Fruit fly (Drosophila melanogaster) whole organism, embryonic: Measurements from ENCODE around the gene CG14676.

Source experiments
- CG10267 ChIP-seq: fragments of 200-800 bp; sonication (Bioruptor generic); optimal IDR thresholded peaks from 2 replicates; lab custom pipeline; 2018; ENCODE audit warnings: missing biosample characterization, mild to moderate bottlenecking, missing genetic modification characterization, moderate library complexity
- CG11085 ChIP-seq: fragments of 200-800 bp; sonication (Bioruptor generic); IDR thresholded peaks from 2 replicates; pipeline ENCODE4 v1.3.6; 2022; ENCODE audit warnings: missing biosample characterization, missing genetic modification characterization
- CG13296 ChIP-seq: fragments of 200-800 bp; sonication (Bioruptor generic); optimal IDR thresholded peaks from 3 replicates; lab custom pipeline; 2018; ENCODE audit warnings: missing biosample characterization, mild to moderate bottlenecking, missing genetic modification characterization
- CG13775 ChIP-seq: fragments of 200-800 bp; sonication (Bioruptor generic); optimal IDR thresholded peaks from 3 replicates; lab custom pipeline; 2017; ENCODE audit warnings: missing biosample characterization, mild to moderate bottlenecking, missing genetic modification characterization
- CG14860 ChIP-seq: fragments of 200-800 bp; sonication (Bioruptor generic); IDR thresholded peaks from 3 replicates; pipeline ENCODE4 v1.3.6; 2022; ENCODE audit warnings: missing biosample characterization, missing genetic modification characterization; ENCODE audit not compliant: partially characterized antibody
- CG15269 ChIP-seq: fragments of 200-800 bp; sonication (Bioruptor generic); optimal IDR thresholded peaks from 2 replicates; lab custom pipeline; 2018; ENCODE audit warnings: missing biosample characterization, mild to moderate bottlenecking, missing genetic modification characterization, moderate library complexity
- CG15601 ChIP-seq: fragments of 200-800 bp; sonication (Bioruptor generic); optimal IDR thresholded peaks from 3 replicates; lab custom pipeline; 2019; ENCODE audit warnings: missing biosample characterization, mild to moderate bottlenecking, missing genetic modification characterization, moderate library complexity
- CG15696 ChIP-seq: fragments of 200-800 bp; sonication (Bioruptor generic); optimal IDR thresholded peaks from 2 replicates; lab custom pipeline; 2019; ENCODE audit warnings: missing biosample characterization, mild to moderate bottlenecking, missing genetic modification characterization, moderate library complexity
- CG30020 ChIP-seq: fragments of 200-800 bp; optimal IDR thresholded peaks from 2 replicates; lab custom pipeline; 2019; ENCODE audit warnings: missing biosample characterization, mild to moderate bottlenecking, missing genetic modification characterization, moderate library complexity
- CG31224 ChIP-seq: fragments of 200-800 bp; sonication (Bioruptor generic); IDR thresholded peaks from 2 replicates; pipeline ENCODE4 v1.3.6; 2022; ENCODE audit warnings: missing biosample characterization, missing genetic modification characterization
- CG31365 ChIP-seq: fragments of 200-800 bp; sonication (Bioruptor generic); optimal IDR thresholded peaks from 2 replicates; lab custom pipeline; 2018; ENCODE audit warnings: missing biosample characterization, mild to moderate bottlenecking, missing genetic modification characterization
- CG31441 ChIP-seq: fragments of 200-800 bp; sonication (Bioruptor generic); IDR thresholded peaks from 2 replicates; pipeline ENCODE4 v1.3.6; 2022; ENCODE audit warnings: missing biosample characterization, missing genetic modification characterization
- CG3726 ChIP-seq: fragments of 200-800 bp; sonication (Bioruptor generic); IDR thresholded peaks from 3 replicates; pipeline ENCODE4, ENCODE4 v1.3.6; 2022; ENCODE audit warnings: missing biosample characterization, missing genetic modification characterization
- CG4730 ChIP-seq: fragments of 200-800 bp; sonication (Bioruptor generic); IDR thresholded peaks from 2 replicates; pipeline ENCODE4 v1.3.6; 2022; ENCODE audit warnings: missing biosample characterization, missing genetic modification characterization
- CG5245 ChIP-seq: fragments of 200-800 bp; sonication (Bioruptor generic); optimal IDR thresholded peaks from 3 replicates; lab custom pipeline; 2016; ENCODE audit warnings: missing biosample characterization, missing genetic modification characterization
- CG7556 ChIP-seq: fragments of 200-800 bp; sonication (Bioruptor generic); optimal IDR thresholded peaks from 2 replicates; lab custom pipeline; 2017; ENCODE audit warnings: missing biosample characterization, mild to moderate bottlenecking, missing genetic modification characterization
- CG7745 ChIP-seq: fragments of 200-800 bp; sonication (Bioruptor generic); optimal IDR thresholded peaks from 2 replicates; lab custom pipeline; 2018; ENCODE audit warnings: missing biosample characterization, mild to moderate bottlenecking, missing genetic modification characterization, moderate library complexity
- CG8089 ChIP-seq: fragments of 200-800 bp; sonication (Bioruptor generic); optimal IDR thresholded peaks from 3 replicates; lab custom pipeline; 2016; ENCODE audit warnings: missing biosample characterization, missing genetic modification characterization
- CHES-1-like ChIP-seq: fragments of 200-800 bp; sonication (Bioruptor generic); optimal IDR thresholded peaks from 2 replicates; lab custom pipeline; 2016; ENCODE audit warnings: missing biosample characterization, missing genetic modification characterization
- CTCF ChIP-seq: fragments of 200-800 bp; sonication (Bioruptor generic); optimal IDR thresholded peaks from 2 replicates; lab custom pipeline; 2017; ENCODE audit warnings: missing biosample characterization, mild to moderate bottlenecking, missing genetic modification characterization, moderate library complexity
- CrebB ChIP-seq: fragments of 200-800 bp; sonication (Bioruptor generic); optimal IDR thresholded peaks from 3 replicates; lab custom pipeline; 2018; ENCODE audit warnings: missing biosample characterization, mild to moderate bottlenecking, missing genetic modification characterization
- Dek ChIP-seq: fragments of 200-800 bp; sonication (Bioruptor generic); optimal IDR thresholded peaks from 3 replicates; lab custom pipeline; 2019; ENCODE audit warnings: missing biosample characterization, mild to moderate bottlenecking, missing genetic modification characterization, moderate library complexity
- Dp ChIP-seq: fragments of 200-800 bp; sonication (Bioruptor generic); optimal IDR thresholded peaks from 2 replicates; lab custom pipeline; 2018; ENCODE audit warnings: missing biosample characterization, mild to moderate bottlenecking, missing genetic modification characterization, moderate library complexity
- Gsc ChIP-seq: fragments of 200-800 bp; sonication (Bioruptor generic); IDR thresholded peaks from 2 replicates; pipeline ENCODE4 v1.3.6; 2022; ENCODE audit warnings: missing biosample characterization, missing genetic modification characterization
- H15 ChIP-seq: fragments of 200-800 bp; sonication (Bioruptor generic); IDR thresholded peaks from 3 replicates; pipeline ENCODE4 v1.3.6; 2022; ENCODE audit warnings: missing biosample characterization, missing genetic modification characterization
- HLH3B ChIP-seq: fragments of 200-800 bp; sonication (Bioruptor generic); IDR thresholded peaks from 2 replicates; pipeline ENCODE4 v1.3.6; 2022; ENCODE audit warnings: missing biosample characterization, missing genetic modification characterization
- HLH4C ChIP-seq: fragments of 200-800 bp; sonication (Bioruptor generic); IDR thresholded peaks from 3 replicates; pipeline ENCODE4 v1.3.6; 2022; ENCODE audit warnings: missing biosample characterization, missing genetic modification characterization; ENCODE audit not compliant: partially characterized antibody
- HLH54F ChIP-seq: fragments of 200-800 bp; sonication (Bioruptor generic); optimal IDR thresholded peaks from 3 replicates; lab custom pipeline; 2016; ENCODE audit warnings: missing biosample characterization, missing genetic modification characterization
- Jarid2 ChIP-seq: fragments of 200-800 bp; sonication (Bioruptor generic); optimal IDR thresholded peaks from 3 replicates; lab custom pipeline; 2017; ENCODE audit warnings: mild to moderate bottlenecking, missing biosample characterization, missing genetic modification reagents, missing genetic modification characterization
- Lhr ChIP-seq: fragments of 200-800 bp; sonication (Bioruptor generic); optimal IDR thresholded peaks from 3 replicates; lab custom pipeline; 2017; ENCODE audit warnings: mild to moderate bottlenecking, missing biosample characterization, missing genetic modification reagents, missing genetic modification characterization
- MESR4 ChIP-seq: fragments of 200-800 bp; sonication (Bioruptor generic); optimal IDR thresholded peaks from 2 replicates; lab custom pipeline; 2018; ENCODE audit warnings: missing biosample characterization, mild to moderate bottlenecking, missing genetic modification characterization, moderate library complexity
- Mes4 ChIP-seq: fragments of 200-800 bp; sonication (Bioruptor generic); optimal IDR thresholded peaks from 2 replicates; lab custom pipeline; 2016; ENCODE audit warnings: missing biosample characterization, missing genetic modification characterization
- Neu2 ChIP-seq: fragments of 200-800 bp; sonication (Bioruptor generic); optimal IDR thresholded peaks from 3 replicates; lab custom pipeline; 2016; ENCODE audit warnings: missing biosample characterization, missing genetic modification characterization, borderline replicate concordance
- NfI ChIP-seq: fragments of 200-800 bp; sonication (Bioruptor generic); optimal IDR thresholded peaks from 3 replicates; lab custom pipeline; 2018; ENCODE audit warnings: missing biosample characterization, mild to moderate bottlenecking, missing genetic modification characterization, moderate library complexity
- Oaz ChIP-seq: fragments of 200-800 bp; sonication (Bioruptor generic); IDR thresholded peaks from 2 replicates; pipeline ENCODE4 v1.3.6; 2022; ENCODE audit warnings: missing biosample characterization, missing genetic modification characterization
- Sry-δ ChIP-seq: fragments of 200-800 bp; sonication (Bioruptor generic); optimal IDR thresholded peaks from 2 replicates; lab custom pipeline; 2016; ENCODE audit warnings: missing biosample characterization, missing genetic modification characterization
- Stat92E ChIP-seq, 3 experiments: fragments of >200 bp in 2 of 3; fragments of 200-800 bp in 1 of 3; sonication (Bioruptor generic) in 1 of 3; optimal IDR thresholded peaks; 2 replicates each; lab custom pipeline; 2017 to 2019; ENCODE audit warnings: missing biosample characterization in 3 of 3, missing genetic modification characterization in 3 of 3, mild to moderate bottlenecking in 1 of 3, moderate library complexity in 1 of 3
- Usf ChIP-seq: fragments of 200-800 bp; sonication (Bioruptor generic); optimal IDR thresholded peaks from 2 replicates; lab custom pipeline; 2017; ENCODE audit warnings: missing genotype, missing biosample characterization, missing genetic modification characterization
- ab ChIP-seq: fragments of 200-800 bp; sonication (Bioruptor generic); optimal IDR thresholded peaks from 2 replicates; lab custom pipeline; 2016; ENCODE audit warnings: missing biosample characterization, missing genetic modification characterization
- al ChIP-seq: fragments of 200-800 bp; sonication (Bioruptor generic); IDR thresholded peaks from 2 replicates; pipeline ENCODE4 v1.3.6; 2022; ENCODE audit warnings: missing biosample characterization, missing genetic modification characterization
- crc ChIP-seq: fragments of 200-800 bp; sonication (Bioruptor generic); optimal IDR thresholded peaks from 2 replicates; lab custom pipeline; 2016; ENCODE audit warnings: missing biosample characterization, missing genetic modification characterization
- dysf ChIP-seq: fragments of 200-800 bp; sonication (Bioruptor generic); IDR thresholded peaks from 3 replicates; pipeline ENCODE4 v1.3.6; 2022; ENCODE audit warnings: missing biosample characterization, missing genetic modification characterization
- ftz-f1 ChIP-seq: fragments of 200-800 bp; sonication (Bioruptor generic); optimal IDR thresholded peaks from 2 replicates; lab custom pipeline; 2016; ENCODE audit warnings: missing biosample characterization, missing genetic modification characterization
- gcm2 ChIP-seq: fragments of 200-800 bp; sonication (Bioruptor generic); optimal IDR thresholded peaks from 2 replicates; lab custom pipeline; 2016; ENCODE audit warnings: missing biosample characterization, missing genetic modification characterization
- hbn ChIP-seq: fragments of 200-800 bp; sonication (Bioruptor generic); IDR thresholded peaks from 2 replicates; pipeline ENCODE4 v1.3.6; 2022; ENCODE audit warnings: missing biosample characterization, missing genetic modification characterization; ENCODE audit not compliant: partially characterized antibody
- lola ChIP-seq, 3 experiments: fragments of >200 bp in 2 of 3; fragments of 200-800 bp in 1 of 3; sonication (Bioruptor generic) in 1 of 3; optimal IDR thresholded peaks; 2 replicates each; lab custom pipeline; 2017 to 2019; ENCODE audit warnings: missing biosample characterization in 3 of 3, missing genetic modification characterization in 3 of 3, mild to moderate bottlenecking in 1 of 3, moderate library complexity in 1 of 3
- luna ChIP-seq: fragments of 200-800 bp; sonication (Bioruptor generic); optimal IDR thresholded peaks from 2 replicates; lab custom pipeline; 2016; ENCODE audit warnings: missing biosample characterization, missing genetic modification characterization
- pfk ChIP-seq: fragments of 200-800 bp; sonication (Bioruptor generic); optimal IDR thresholded peaks from 2 replicates; lab custom pipeline; 2018; ENCODE audit warnings: missing biosample characterization, mild to moderate bottlenecking, missing genetic modification characterization, moderate library complexity
- salm ChIP-seq: fragments of 200-800 bp; sonication (Bioruptor generic); optimal IDR thresholded peaks from 2 replicates; lab custom pipeline; 2018; ENCODE audit warnings: missing biosample characterization, mild to moderate bottlenecking, missing genetic modification characterization
- zf30C ChIP-seq: fragments of 200-800 bp; sonication (Bioruptor generic); optimal IDR thresholded peaks from 3 replicates; lab custom pipeline; 2018; ENCODE audit warnings: missing biosample characterization, mild to moderate bottlenecking, missing genetic modification characterization

CG14676 gene

dm6 chr3R:5824456-5824855 is 22.6 kb upstream of the CG14676 start, which contains the start of the genes Sec20 and dgrn (continued):
- no peak for TF ChIP-seq luna
- peak in 1 of 3 experiments; percentile 69 for TF ChIP-seq Stat92E (GFP tag; optimal IDR thresholded peaks at IDR 0.05; lab: Kevin White, UChicago)
- TF ChIP-seq pfk = no peak
- no peak for TF ChIP-seq salm (tag; lab: Kevin White, UChicago)
- no peak for TF ChIP-seq CG31365 (tag; lab: Kevin White, UChicago)
- peak; percentile 6 for TF ChIP-seq CrebB (tag; lab: Kevin White, UChicago)
- no peak for TF ChIP-seq CG3726 (GFP tag; lab: Robert Waterston, UW)
- TF ChIP-seq hbn (GFP tag; lab: Robert Waterston, UW) = peak; percentile 94
- no peak for TF ChIP-seq CG8089
- peak; percentile 23 for TF ChIP-seq HLH54F
- no peak for TF ChIP-seq Neu2 (GFP tag; lab: Kevin White, UChicago)
- TF ChIP-seq crc = no peak
- no peak for TF ChIP-seq ab (GFP tag; lab: Kevin White, UChicago)
- peak; percentile 97 for TF ChIP-seq CG10267 (tag; lab: Kevin White, UChicago)
- TF ChIP-seq Jarid2 (GFP tag; lab: Kevin White, UChicago) = no peak
- peak; percentile 54 for TF ChIP-seq CG7556 (GFP tag; lab: Kevin White, UChicago)
- no peak for TF ChIP-seq Oaz (GFP tag; lab: Robert Waterston, UW)
- peak; percentile 78 for TF ChIP-seq CG31441 (GFP tag; lab: Robert Waterston, UW)
- no peak for TF ChIP-seq Gsc (GFP tag; lab: Robert Waterston, UW)
- no peak for TF ChIP-seq zf30C (GFP tag; lab: Kevin White, UChicago)
- TF ChIP-seq MESR4 (GFP tag; lab: Kevin White, UChicago) = peak; percentile 38
- TF ChIP-seq Mes4 (GFP tag; lab: Kevin White, UChicago) = peak; percentile 25
- TF ChIP-seq CG31224 = 0 out of 2 replicates have a peak, but pooled peaks have one; percentile 28
- peak; percentile 46; the same call in 1 of the 3 replicates for TF ChIP-seq dysf (GFP tag; lab: Robert Waterston, UW)
- TF ChIP-seq Dp (GFP tag; lab: Kevin White, UChicago) = peak; percentile 49
- 0 out of 2 replicates have a peak, but pooled peaks have one; percentile 20 for TF ChIP-seq CG4730 (GFP tag; lab: Robert Waterston, UW)
- TF ChIP-seq Lhr (GFP tag; lab: Kevin White, UChicago) = peak; percentile 50
- TF ChIP-seq lola (GFP tag; optimal IDR thresholded peaks at IDR 0.05; lab: Kevin White, UChicago) = peak in 1 of 3 experiments; percentile 69
- TF ChIP-seq Usf (GFP tag; lab: Kevin White, UChicago) = no peak
- no peak for TF ChIP-seq gcm2 (GFP tag; lab: Kevin White, UChicago)
- peak; percentile 27 for TF ChIP-seq CG5245 (GFP tag; lab: Kevin White, UChicago)
- TF ChIP-seq CG11085 (GFP tag; lab: Robert Waterston, UW) = no peak
- peak; percentile 77 for TF ChIP-seq CG13775 (GFP tag; lab: Kevin White, UChicago)
- TF ChIP-seq CG13296 = peak; percentile 38
- TF ChIP-seq Dek (tag; lab: Kevin White, UChicago) = peak; percentile 62
- no peak for TF ChIP-seq CTCF
- peak; percentile 61 for TF ChIP-seq HLH3B (GFP tag; lab: Robert Waterston, UW)
- TF ChIP-seq CG30020 = peak; percentile 78
- no peak for TF ChIP-seq CG7745 (tag; lab: Kevin White, UChicago)
- TF ChIP-seq H15 (GFP tag; lab: Robert Waterston, UW) = no peak; the same call in 2 of the 3 replicates
- TF ChIP-seq CG14860 = peak; percentile 82
- peak; percentile 92 for TF ChIP-seq Sry-δ (GFP tag; lab: Kevin White, UChicago)
- TF ChIP-seq ftz-f1 = no peak
- TF ChIP-seq al = peak; percentile 47; the same call in 1 of the 2 replicates
- TF ChIP-seq CG15269 (tag; lab: Kevin White, UChicago) = peak; percentile 62
- peak; percentile 48 for TF ChIP-seq CHES-1-like (GFP tag; lab: Kevin White, UChicago)
- TF ChIP-seq HLH4C (GFP tag; lab: Robert Waterston, UW) = peak; percentile 92
- peak; percentile 80 for TF ChIP-seq CG15696
- TF ChIP-seq CG15601 = peak; percentile 68
- peak; percentile 53 for TF ChIP-seq NfI (GFP tag; lab: Kevin White, UChicago)
